Worm (Caenorhabditis elegans) whole organism, L3 larva: Measurements from ENCODE around the gene Y54H5A.2.

Source experiments
- ZK546.5 ChIP-seq: sonication (generic microtip); optimal IDR thresholded peaks from 2 replicates; lab custom pipeline; 2017; ENCODE audit warnings: missing biosample characterization, missing genetic modification characterization
- aly-2 ChIP-seq: fragments of 150-350 bp; optimal IDR thresholded peaks from 2 replicates; lab custom pipeline; 2014; ENCODE audit warnings: missing biosample characterization, missing genetic modification characterization
- ama-1 ChIP-seq: fragments of 150-350 bp; optimal IDR thresholded peaks from 2 replicates; lab custom pipeline; 2018
- ceh-28 ChIP-seq: fragments of 150-350 bp; optimal IDR thresholded peaks from 2 replicates; lab custom pipeline; 2014; ENCODE audit warnings: missing biosample characterization, missing genetic modification reagents, missing genetic modification characterization
- ceh-82 ChIP-seq: fragments of 150-350 bp; optimal IDR thresholded peaks from 2 replicates; lab custom pipeline; 2014; ENCODE audit warnings: missing biosample characterization, missing genetic modification characterization
- ceh-9 ChIP-seq: sonication (generic microtip); optimal IDR thresholded peaks from 2 replicates; lab custom pipeline; 2018; ENCODE audit warnings: missing biosample characterization, missing genetic modification characterization
- daf-12 ChIP-seq: fragments of 150-350 bp; optimal IDR thresholded peaks from 2 replicates; lab custom pipeline; 2014; ENCODE audit warnings: missing biosample characterization, missing genetic modification reagents, missing genetic modification characterization
- egl-27 ChIP-seq: sonication (generic microtip); optimal IDR thresholded peaks from 4 replicates; lab custom pipeline; 2017; ENCODE audit warnings: missing biosample characterization, missing genetic modification reagents, missing genetic modification characterization
- egl-5 ChIP-seq: fragments of 150-350 bp; optimal IDR thresholded peaks from 2 replicates; lab custom pipeline; 2017; ENCODE audit warnings: missing biosample characterization, missing genetic modification reagents, missing genetic modification characterization, inconsistent platforms
- elt-2 ChIP-seq: sonication (generic microtip); optimal IDR thresholded peaks from 2 replicates; lab custom pipeline; 2016; ENCODE audit warnings: missing genetic modification reagents, mild to moderate bottlenecking, missing genetic modification characterization, missing compliant biosample characterization
- elt-3 ChIP-seq, 3 experiments: fragments of 150-350 bp in 1 of 3; sonication (generic microtip) in 2 of 3; optimal IDR thresholded peaks; 2 replicates in 2 of 3; 4 replicates in 1 of 3; lab custom pipeline; 2014 to 2017; ENCODE audit warnings: missing biosample characterization in 3 of 3, missing genetic modification characterization in 3 of 3
- fkh-10 ChIP-seq: sonication (generic microtip); optimal IDR thresholded peaks from 2 replicates; lab custom pipeline; 2017; ENCODE audit warnings: missing biosample characterization, missing genetic modification reagents, missing genetic modification characterization
- fkh-2 ChIP-seq: fragments of 150-350 bp; optimal IDR thresholded peaks from 2 replicates; lab custom pipeline; 2014; ENCODE audit warnings: missing biosample characterization, missing genetic modification reagents, missing genetic modification characterization
- fos-1 ChIP-seq: fragments of 150-350 bp; optimal IDR thresholded peaks from 2 replicates; lab custom pipeline; 2014; ENCODE audit warnings: missing biosample characterization, missing genetic modification characterization
- hmg-11 ChIP-seq: sonication (generic microtip); optimal IDR thresholded peaks from 2 replicates; lab custom pipeline; 2016; ENCODE audit warnings: missing genetic modification characterization, missing compliant biosample characterization
- jun-1 ChIP-seq: fragments of 150-350 bp; optimal IDR thresholded peaks from 2 replicates; lab custom pipeline; 2014; ENCODE audit warnings: missing biosample characterization, missing genetic modification reagents, missing genetic modification characterization
- lin-39 ChIP-seq: fragments of 150-350 bp; optimal IDR thresholded peaks from 2 replicates; lab custom pipeline; 2018; ENCODE audit warnings: missing biosample characterization, missing genetic modification reagents, missing genetic modification characterization
- lsy-12 ChIP-seq: sonication (generic microtip); optimal IDR thresholded peaks from 2 replicates; lab custom pipeline; 2016; ENCODE audit warnings: mild to moderate bottlenecking, missing genetic modification characterization, missing compliant biosample characterization
- mdl-1 ChIP-seq: fragments of 150-350 bp; optimal IDR thresholded peaks from 2 replicates; lab custom pipeline; 2014; ENCODE audit warnings: missing biosample characterization, missing genetic modification characterization
- mml-1 ChIP-seq: fragments of 150-350 bp; sonication (generic microtip); optimal IDR thresholded peaks from 3 replicates; lab custom pipeline; 2014; ENCODE audit warnings: missing biosample characterization, missing genetic modification characterization
- nfya-1 ChIP-seq: sonication (generic microtip); optimal IDR thresholded peaks from 2 replicates; lab custom pipeline; 2017; ENCODE audit warnings: missing genetic modification characterization, mild to moderate bottlenecking, missing compliant biosample characterization, antibody characterized with exemption, moderate library complexity; ENCODE audit not compliant: insufficient read depth
- nhr-12 ChIP-seq: fragments of 150-350 bp; optimal IDR thresholded peaks from 2 replicates; lab custom pipeline; 2014; ENCODE audit warnings: missing biosample characterization, missing genetic modification characterization
- nhr-23 ChIP-seq: fragments of 150-350 bp; optimal IDR thresholded peaks from 2 replicates; lab custom pipeline; 2014; ENCODE audit warnings: missing biosample characterization, missing genetic modification reagents, missing genetic modification characterization
- nhr-25 ChIP-seq: sonication (generic microtip); optimal IDR thresholded peaks from 2 replicates; lab custom pipeline; 2017; ENCODE audit warnings: missing biosample characterization, missing genetic modification characterization
- nhr-28 ChIP-seq: fragments of 150-350 bp; optimal IDR thresholded peaks from 2 replicates; lab custom pipeline; 2014; ENCODE audit warnings: missing biosample characterization, missing genetic modification characterization
- nhr-43 ChIP-seq: sonication (generic microtip); optimal IDR thresholded peaks from 2 replicates; lab custom pipeline; 2016; ENCODE audit warnings: mild to moderate bottlenecking, missing genetic modification characterization, missing compliant biosample characterization; ENCODE audit not compliant: poor library complexity, severe bottlenecking
- nhr-67 ChIP-seq: fragments of 150-350 bp; optimal IDR thresholded peaks from 2 replicates; lab custom pipeline; 2014; ENCODE audit warnings: missing biosample characterization, missing genetic modification characterization
- nhr-76 ChIP-seq: fragments of 150-350 bp; sonication (generic microtip); optimal IDR thresholded peaks from 5 replicates; lab custom pipeline; 2014; ENCODE audit warnings: missing biosample characterization, missing genetic modification characterization
- nhr-77 ChIP-seq: fragments of 150-350 bp; optimal IDR thresholded peaks from 2 replicates; lab custom pipeline; 2014; ENCODE audit warnings: missing biosample characterization, missing genetic modification characterization
- pha-4 ChIP-seq: fragments of 150-350 bp; optimal IDR thresholded peaks from 2 replicates; lab custom pipeline; 2014; ENCODE audit warnings: missing biosample characterization, missing genetic modification reagents, missing genetic modification characterization
- pqm-1 ChIP-seq: fragments of 150-350 bp; optimal IDR thresholded peaks from 2 replicates; lab custom pipeline; 2017; ENCODE audit warnings: missing biosample characterization, missing genetic modification characterization, inconsistent platforms
- sea-2 ChIP-seq: fragments of 150-350 bp; sonication (generic microtip); optimal IDR thresholded peaks from 4 replicates; lab custom pipeline; 2014; ENCODE audit warnings: missing biosample characterization, missing genetic modification reagents, missing genetic modification characterization
- skn-1 ChIP-seq: fragments of 150-350 bp; optimal IDR thresholded peaks from 2 replicates; lab custom pipeline; 2014; ENCODE audit warnings: missing biosample characterization, missing genetic modification characterization
- snpc-4 ChIP-seq: fragments of 150-350 bp; optimal IDR thresholded peaks from 2 replicates; lab custom pipeline; 2014; ENCODE audit warnings: missing biosample characterization, missing genetic modification characterization
- tbx-2 ChIP-seq: sonication (generic microtip); optimal IDR thresholded peaks from 2 replicates; lab custom pipeline; 2016; ENCODE audit warnings: mild to moderate bottlenecking, missing genetic modification characterization, missing compliant biosample characterization
- unc-39 ChIP-seq: sonication (generic microtip); optimal IDR thresholded peaks from 4 replicates; lab custom pipeline; 2017; ENCODE audit warnings: missing biosample characterization, missing genetic modification characterization
- unc-62 ChIP-seq: fragments of 150-350 bp; sonication (generic microtip); optimal IDR thresholded peaks from 4 replicates; lab custom pipeline; 2014; ENCODE audit warnings: missing biosample characterization, missing genetic modification reagents, missing genetic modification characterization
- ztf-11 ChIP-seq: fragments of 150-350 bp; optimal IDR thresholded peaks from 2 replicates; lab custom pipeline; 2014; ENCODE audit warnings: missing biosample characterization, missing genetic modification characterization
- ztf-4 ChIP-seq: fragments of 150-350 bp; optimal IDR thresholded peaks from 2 replicates; lab custom pipeline; 2014; ENCODE audit warnings: missing biosample characterization, missing genetic modification characterization

Y54H5A.2 gene

DNA sequence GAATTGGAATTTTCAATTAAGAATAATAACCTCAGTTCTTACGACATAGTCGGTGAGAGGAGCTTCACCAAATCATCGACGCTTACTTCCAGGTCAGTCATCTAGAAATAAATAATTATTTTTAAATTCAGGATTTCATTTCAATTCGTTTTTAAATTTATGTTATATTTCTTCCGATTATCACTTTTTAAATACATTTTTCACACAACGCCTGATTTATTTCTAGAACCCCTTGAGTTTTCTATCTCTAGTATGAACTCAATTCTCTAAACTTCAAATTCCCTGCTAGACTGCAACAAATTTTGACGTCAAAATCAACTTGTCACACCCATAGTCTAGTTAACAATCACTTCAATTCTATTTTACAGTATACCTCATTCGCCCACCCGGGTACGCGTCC is at the start of gene Y54H5A.2:
Gene Y54H5A.2 (minus strand): TSS at position 101 of the 400 bp plus-strand sequence.
- TF ChIP-seq ztf-11 (no peak), lsy-12 (tag; lab: Kevin White, UChicago) (no peak), elt-3 (tag; optimal IDR thresholded peaks at IDR 0.05; lab: Kevin White, UChicago) (no peak), ceh-28 (tag; lab: Kevin White, UChicago) (no peak), pqm-1 (tag; lab: Kevin White, UChicago) (no peak), nhr-76 (tag; lab: Kevin White, UChicago) (no peak), jun-1 (no peak), pha-4 (tag; lab: Kevin White, UChicago) (no peak), lin-39 (tag; lab: Kevin White, UChicago) (no peak), tbx-2 (tag; lab: Kevin White, UChicago) (no peak), aly-2 (tag; lab: Kevin White, UChicago) (no peak), hmg-11 (tag; lab: Kevin White, UChicago) (no peak), fkh-2 (tag; lab: Kevin White, UChicago) (no peak)

ce11 chrIII:5196298-5197045 is 47.1 kb upstream of the Y54H5A.2 start:
- no peak for TF ChIP-seq ZK546.5 (tag; lab: Kevin White, UChicago)
- no peak for TF ChIP-seq sea-2
- TF ChIP-seq nhr-77, result no peak
- TF ChIP-seq nhr-43 (tag; lab: Kevin White, UChicago), result peak; percentile 19
- no peak for TF ChIP-seq hmg-11 (tag; lab: Kevin White, UChicago)
- no peak for TF ChIP-seq mdl-1 (tag; lab: Kevin White, UChicago)
- TF ChIP-seq daf-12 (tag; lab: Kevin White, UChicago), result no peak
- TF ChIP-seq nhr-76 (tag; lab: Kevin White, UChicago), result no peak
- TF ChIP-seq ceh-28 (tag; lab: Kevin White, UChicago), result no peak
- no peak for TF ChIP-seq nhr-23 (tag; lab: Kevin White, UChicago)
- no peak for TF ChIP-seq ztf-4
- no peak for TF ChIP-seq unc-39 (tag; lab: Kevin White, UChicago)
- peak; percentile 69 for TF ChIP-seq ama-1
- no peak for TF ChIP-seq snpc-4 (tag; lab: Kevin White, UChicago)
- no peak for TF ChIP-seq lin-39 (tag; lab: Kevin White, UChicago)
- peak; percentile 31 for TF ChIP-seq nhr-25
- peak in 1 of 3 experiments; percentile 71 for TF ChIP-seq elt-3 (tag; optimal IDR thresholded peaks at IDR 0.05; lab: Kevin White, UChicago)
- TF ChIP-seq nhr-12 (tag; lab: Kevin White, UChicago), result no peak
- TF ChIP-seq elt-2 (tag; lab: Kevin White, UChicago), result peak; percentile 52
- no peak for TF ChIP-seq egl-27
- TF ChIP-seq aly-2 (tag; lab: Kevin White, UChicago), result no peak

- TF ChIP-seq nhr-67 (tag; lab: Kevin White, UChicago), result no peak
- TF ChIP-seq ceh-28 (tag; lab: Kevin White, UChicago), result peak; percentile 12
These were observed 46.3 kb upstream of the Y54H5A.2 start, which contains the start of gene moc-6 for ce11 chrIII:5195690-5196089. TSS of gene moc-6 (plus strand) at chrIII:5195990.

DNA sequence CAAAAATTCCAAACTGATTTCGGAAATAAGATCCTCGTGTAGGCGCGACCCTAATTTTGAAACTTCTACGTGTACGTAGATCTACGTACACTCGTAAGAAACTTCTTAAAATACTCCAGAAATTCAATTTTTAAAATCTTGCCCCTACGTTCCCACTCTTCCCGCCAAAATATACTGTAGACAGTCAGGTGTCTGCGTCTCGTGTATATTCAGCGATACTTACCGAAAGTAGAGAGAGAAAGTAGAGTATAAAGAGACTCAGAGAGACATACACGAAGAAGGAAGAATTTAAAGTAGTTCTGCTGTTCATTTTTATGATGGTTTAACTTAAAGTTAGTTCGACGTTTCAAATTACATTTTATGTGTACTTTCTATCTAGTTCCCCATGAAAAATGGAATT is 43.9 kb upstream of the Y54H5A.2 start:
- TF ChIP-seq pha-4 (tag; lab: Kevin White, UChicago) (peak; percentile 3), ceh-82 (tag; lab: Kevin White, UChicago) (no peak)

- TF ChIP-seq sea-2 (no peak), fkh-10 (GFP tag; lab: Kevin White, UChicago) (no peak), ama-1 (no peak), hmg-11 (tag; lab: Kevin White, UChicago) (peak; percentile 3), nhr-12 (tag; lab: Kevin White, UChicago) (no peak), ztf-11 (no peak), daf-12 (tag; lab: Kevin White, UChicago) (no peak), nhr-77 (no peak), elt-3 (tag; optimal IDR thresholded peaks at IDR 0.05; lab: Kevin White, UChicago) (no peak), nhr-25 (no peak), tbx-2 (tag; lab: Kevin White, UChicago) (no peak), nhr-28 (tag; lab: Kevin White, UChicago) (no peak), nhr-43 (tag; lab: Kevin White, UChicago) (no peak), aly-2 (tag; lab: Kevin White, UChicago) (no peak), mdl-1 (tag; lab: Kevin White, UChicago) (no peak), fos-1 (tag; lab: Kevin White, UChicago) (no peak), jun-1 (no peak), egl-5 (tag; lab: Kevin White, UChicago) (no peak), ceh-82 (tag; lab: Kevin White, UChicago) (no peak), elt-2 (tag; lab: Kevin White, UChicago) (peak; percentile 9), lsy-12 (tag; lab: Kevin White, UChicago) (no peak), nfya-1 (peak; percentile 0), skn-1 (no peak), pha-4 (tag; lab: Kevin White, UChicago) (peak; percentile 66), unc-62 (no peak), fkh-2 (tag; lab: Kevin White, UChicago) (no peak), nhr-76 (tag; lab: Kevin White, UChicago) (no peak), nhr-67 (tag; lab: Kevin White, UChicago) (no peak), ceh-28 (tag; lab: Kevin White, UChicago) (no peak), ceh-9 (no peak), mml-1 (no peak)
These were observed 41.3 kb upstream of the Y54H5A.2 start, which contains the start of gene hira-1 for ce11 chrIII:5190671-5191174. TSS of gene hira-1 (plus strand) at chrIII:5191124.
